Worm (Caenorhabditis elegans) whole organism, L4/young adult: ENCODE results near the gene Y39A3A.2.
A peak's percentile ranks its signal among the peaks of the same experiment; 100 is the strongest.

ENCODE experiments used
- W03F9.2 ChIP-seq: fragments of 150-350 bp; optimal IDR thresholded peaks from 2 replicates; lab custom pipeline; 2014; ENCODE audit warnings: missing biosample characterization, missing genetic modification characterization
- dao-5 ChIP-seq: sonication (generic microtip); optimal IDR thresholded peaks from 2 replicates; lab custom pipeline; 2016; ENCODE audit warnings: missing genotype, missing genetic modification characterization, moderate library complexity, missing compliant biosample characterization
- him-1 ChIP-seq: sonication (generic microtip); optimal IDR thresholded peaks from 2 replicates; lab custom pipeline; 2016; ENCODE audit warnings: missing genotype, missing genetic modification reagents, missing genetic modification characterization, missing compliant biosample characterization

- peak; percentile 21 for TF ChIP-seq W03F9.2
- TF ChIP-seq him-1 (tag; lab: Kevin White, UChicago): no peak
- no peak for TF ChIP-seq dao-5
Observed at ce11 chrIII:2090695-2091094, 33.2 kb upstream of the Y39A3A.2 start.
